Worm (Caenorhabditis elegans) whole organism, early embryonic: ENCODE data around the gene alh-2.

Experiments used
- ama-1 ChIP-seq: fragments of 150-350 bp; optimal IDR thresholded peaks from 2 replicates; lab custom pipeline; 2014
- ceh-13 ChIP-seq: fragments of 200-800 bp; sonication (Bioruptor generic); optimal IDR thresholded peaks from 2 replicates; lab custom pipeline; 2018; ENCODE audit warnings: mild to moderate bottlenecking, missing genetic modification characterization, missing compliant biosample characterization
- ceh-36 ChIP-seq: sonication (generic microtip); optimal IDR thresholded peaks from 2 replicates; lab custom pipeline; 2016; ENCODE audit warnings: missing genetic modification characterization, inconsistent platforms, missing compliant biosample characterization
- pes-1 ChIP-seq: fragments of 200-800 bp; sonication (Bioruptor generic); IDR thresholded peaks from 2 replicates; pipeline ENCODE4 v1.3.6; 2022; ENCODE audit warnings: missing genetic modification reagents, missing genetic modification characterization, missing compliant biosample characterization

DNA sequence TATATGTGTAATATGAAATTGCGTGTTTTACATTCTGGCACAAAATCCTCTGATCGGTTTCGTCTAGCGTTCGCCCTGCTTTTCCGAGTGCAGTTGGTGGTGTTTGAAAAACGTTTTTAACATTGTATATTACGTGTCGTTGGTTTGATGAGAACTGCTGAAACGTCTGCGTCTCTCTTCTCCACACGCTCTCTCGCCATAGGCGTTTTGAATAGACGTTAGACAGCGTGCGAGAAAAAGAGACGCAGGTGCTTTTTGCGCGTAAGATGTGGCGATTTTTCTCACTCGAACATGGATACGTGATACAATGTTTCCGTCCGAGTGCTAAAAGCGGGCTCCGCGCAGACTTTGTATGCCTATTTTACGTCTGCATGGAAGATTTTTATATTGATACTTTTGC, 23.4 kb upstream of the alh-2 start:
- TF ChIP-seq ceh-36 (tag; lab: Kevin White, UChicago) (no peak), ama-1 (lab: Kevin White, UChicago) (no peak), ceh-13 (GFP tag; lab: Kevin White, UChicago) (no peak), pes-1 (GFP tag; lab: Robert Waterston, UW) (no peak)
